Worm (Caenorhabditis elegans): ENCODE data around the gene lact-4.

lact-4 gene

DNA sequence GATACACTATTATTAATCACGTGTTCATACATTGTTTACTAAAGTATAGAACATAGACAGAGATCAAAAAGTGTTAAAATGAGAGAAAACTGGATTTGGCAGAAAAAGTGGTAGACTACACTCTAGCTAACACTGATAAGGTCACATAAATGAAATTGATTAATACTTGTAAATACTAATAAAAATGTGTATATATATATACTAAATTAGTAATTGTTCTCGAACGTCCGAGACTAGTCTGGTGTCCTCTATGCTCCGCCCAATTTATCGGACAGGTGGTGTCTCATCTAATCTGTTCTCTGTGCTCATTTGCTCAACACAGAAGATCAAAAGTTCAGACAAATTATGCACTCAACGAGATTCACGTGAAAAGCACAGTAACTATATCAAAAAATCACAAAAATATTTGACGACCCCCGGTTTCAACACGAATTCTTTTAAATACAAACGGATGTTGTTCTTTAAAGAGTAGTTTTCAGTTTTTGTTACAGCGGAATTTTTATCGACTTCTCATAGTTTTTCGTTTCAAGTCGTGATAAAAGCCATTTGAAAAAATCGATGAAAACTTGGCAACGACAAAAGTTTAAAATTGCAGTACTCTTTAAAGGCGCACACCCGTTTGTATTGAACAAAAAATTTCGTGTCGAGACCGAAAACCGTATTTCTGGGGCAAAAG, 893 bp upstream of the lact-4 start (continued):
- TF ChIP-seq let-526 (GFP tag; IDR thresholded peaks at IDR 0.05) (0 out of 2 replicates have a peak, but pooled peaks have one; percentile 6), cebp-1 (GFP tag; IDR thresholded peaks at IDR 0.05) (no peak), cebp-1 (tag; optimal IDR thresholded peaks at IDR 0.05) (peak; percentile 31), tbp1 (GFP tag; optimal IDR thresholded peaks at IDR 0.05) (no peak), nhr-80 (tag; optimal IDR thresholded peaks at IDR 0.05) (no peak), nhr-90 (tag; optimal IDR thresholded peaks at IDR 0.05) (no peak), ceh-100 (GFP tag; IDR thresholded peaks at IDR 0.05) (no peak), bed-2 (GFP tag; IDR thresholded peaks at IDR 0.05) (no peak), nhr-120 (GFP tag; IDR thresholded peaks at IDR 0.05) (no peak), gei-17 (GFP tag; optimal IDR thresholded peaks at IDR 0.05) (peak; percentile 3), unc-62 (GFP tag; optimal IDR thresholded peaks at IDR 0.05) (no peak), F33H1.4 (GFP tag; IDR thresholded peaks at IDR 0.05) (no peak), pbrm-1 (GFP tag; IDR thresholded peaks at IDR 0.05) (0 out of 2 replicates have a peak, but pooled peaks have one; percentile 26), rcor-1 (GFP tag; IDR thresholded peaks at IDR 0.05) (no peak), mcd-1 (GFP tag; IDR thresholded peaks at IDR 0.05) (no peak), B0035.1 (tag; optimal IDR thresholded peaks at IDR 0.05) (no peak), madf-3 (GFP tag; IDR thresholded peaks at IDR 0.05) (no peak), tlf-1 (GFP tag; optimal IDR thresholded peaks at IDR 0.05) (no peak), attf-3 (GFP tag; conservative IDR thresholded peaks at IDR 0.05) (no peak), B0261.1 (tag; optimal IDR thresholded peaks at IDR 0.05) (no peak), madf-10 (tag; optimal IDR thresholded peaks at IDR 0.05) (no peak), egrh-3 (GFP tag; IDR thresholded peaks at IDR 0.05) (no peak), C06A6.2 (GFP tag; conservative IDR thresholded peaks at IDR 0.05) (no peak), F23B12.7 (tag; optimal IDR thresholded peaks at IDR 0.05; ENCODE audit: insufficient read depth) (peak; percentile 19), K12H6.12 (tag; optimal IDR thresholded peaks at IDR 0.05) (peak; percentile 18), bed-1 (GFP tag; IDR thresholded peaks at IDR 0.05) (no peak), lag-1 (GFP tag; IDR thresholded peaks at IDR 0.05) (no peak), hlh-26 (GFP tag; conservative IDR thresholded peaks at IDR 0.05) (no peak), aptf-3 (GFP tag; IDR thresholded peaks at IDR 0.05) (no peak), lin-26 (GFP tag; IDR thresholded peaks at IDR 0.05) (no peak), hmg-1.2 (GFP tag; IDR thresholded peaks at IDR 0.05) (no peak), cebp-2 (GFP tag; IDR thresholded peaks at IDR 0.05) (no peak), atf-7 (tag; optimal IDR thresholded peaks at IDR 0.05) (no peak), Y53G8AR.9 (GFP tag; conservative IDR thresholded peaks at IDR 0.05) (0 out of 2 replicates have a peak, but pooled peaks have one; percentile 16)

ce11 chrII:8479337-8479736, 941 bp downstream of the lact-4 start:
- peak; percentile 8; the same call in 1 of the 2 replicates for TF ChIP-seq Y56A3A.18 (GFP tag; IDR thresholded peaks at IDR 0.05)
- TF ChIP-seq ceh-40 (GFP tag; IDR thresholded peaks at IDR 0.05) = no peak
- 0 out of 2 replicates have a peak, but pooled peaks have one; percentile 16 for TF ChIP-seq Y53G8AR.9 (GFP tag; conservative IDR thresholded peaks at IDR 0.05)
- TF ChIP-seq ceh-58 (GFP tag; IDR thresholded peaks at IDR 0.05) = 0 out of 2 replicates have a peak, but pooled peaks have one; percentile 67
- TF ChIP-seq C06A6.2 (GFP tag; conservative IDR thresholded peaks at IDR 0.05) = no peak

ce11 chrII:8475306-8475822, 4.9 kb downstream of the lact-4 start, which contains the start of the genes M05D6.1 and M05D6.3:
Gene M05D6.1 (minus strand): TSS chrII:8475406.
Gene M05D6.3 (plus strand): TSS chrII:8475772.
- TF ChIP-seq lsl-1 (GFP tag; optimal IDR thresholded peaks at IDR 0.05) (no peak), tbp1 (GFP tag; optimal IDR thresholded peaks at IDR 0.05) (no peak), ceh-27 (GFP tag; optimal IDR thresholded peaks at IDR 0.05) (no peak), atf-7 (tag; optimal IDR thresholded peaks at IDR 0.05) (no peak), B0035.1 (tag; optimal IDR thresholded peaks at IDR 0.05) (no peak), F39B2.1 (GFP tag; IDR thresholded peaks at IDR 0.05) (no peak), ztf-26 (tag; optimal IDR thresholded peaks at IDR 0.05) (no peak), chd-7 (tag; optimal IDR thresholded peaks at IDR 0.05) (no peak), rpc-1 (optimal IDR thresholded peaks at IDR 0.05) (no peak), rpc-1 (tag; optimal IDR thresholded peaks at IDR 0.05) (no peak), attf-6 (GFP tag; IDR thresholded peaks at IDR 0.05) (no peak), F52B5.7 (tag; optimal IDR thresholded peaks at IDR 0.05) (no peak), athp-1 (tag; optimal IDR thresholded peaks at IDR 0.05) (no peak), sptf-2 (GFP tag; optimal IDR thresholded peaks at IDR 0.05) (no peak)

All from whole organism, young adult.